Fruit fly (Drosophila melanogaster) ovary, adult (tissue): ENCODE measurements around the gene CG42258.

Experiments
- CG17801 ChIP-seq: fragments of 200-800 bp; optimal IDR thresholded peaks from 2 replicates; lab custom pipeline; 2019; ENCODE audit warnings: missing biosample characterization, mild to moderate bottlenecking, missing genetic modification characterization, moderate library complexity; ENCODE audit not compliant: partially characterized antibody

CG42258 gene

DNA sequence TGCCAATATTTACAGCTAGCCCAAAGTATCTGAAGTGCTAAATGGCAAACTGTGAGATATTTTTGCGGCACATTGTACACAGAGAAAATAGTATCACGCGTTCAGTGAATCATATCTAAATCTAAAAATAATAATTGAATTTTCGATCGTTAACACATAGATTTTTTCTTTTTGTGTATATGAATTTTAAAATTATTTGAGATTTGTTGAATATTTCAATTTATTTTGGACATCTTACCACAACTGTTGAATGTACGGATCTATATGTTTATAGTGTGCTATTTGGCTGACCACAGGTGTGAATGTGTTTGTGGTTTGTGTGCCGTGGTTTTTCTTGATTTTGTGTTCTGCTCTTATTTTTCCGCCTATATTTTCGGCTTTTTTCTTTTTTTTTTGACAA lies 6.5 kb downstream of the CG42258 start:
- peak; percentile 5 for TF ChIP-seq CG17801 (GFP tag; lab: Kevin White, UChicago)

DNA sequence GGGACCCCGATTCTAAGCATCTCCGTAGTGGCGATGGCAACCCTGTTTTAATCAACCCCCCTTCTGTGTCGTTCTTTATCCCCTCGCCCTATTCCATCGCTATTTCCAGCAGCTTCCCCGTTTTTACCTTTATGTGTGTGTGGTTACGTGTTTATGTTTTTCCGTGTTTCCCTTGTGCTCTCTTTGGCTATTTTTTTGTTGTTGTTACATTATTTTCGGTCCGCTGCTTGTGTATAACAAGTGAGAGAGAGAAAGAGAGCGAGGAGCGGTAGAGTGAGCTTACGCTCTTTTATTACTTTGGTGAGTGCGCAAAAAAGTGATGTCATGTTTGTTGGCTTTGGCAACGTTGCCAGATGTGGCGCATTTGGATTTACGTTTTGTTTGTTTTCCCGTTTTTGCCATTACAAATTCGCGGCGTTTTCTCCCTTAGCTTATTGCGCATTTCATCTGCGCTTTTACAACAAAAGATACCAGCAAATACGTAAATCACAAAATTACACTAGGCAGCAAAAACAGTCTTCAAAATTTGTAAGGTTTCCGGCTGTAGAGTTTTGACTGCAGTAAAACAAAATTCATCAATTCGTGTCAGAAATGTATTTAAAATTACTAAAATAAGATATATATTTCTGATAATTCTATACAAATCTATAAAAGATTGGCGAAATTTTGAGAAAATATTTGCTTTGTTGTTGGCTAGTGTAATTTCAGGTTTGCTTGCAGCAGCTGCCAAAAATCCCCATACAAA lies 7.0 kb downstream of the CG42258 start:
- TF ChIP-seq CG17801 (GFP tag; lab: Kevin White, UChicago) = peak; percentile 34

DNA sequence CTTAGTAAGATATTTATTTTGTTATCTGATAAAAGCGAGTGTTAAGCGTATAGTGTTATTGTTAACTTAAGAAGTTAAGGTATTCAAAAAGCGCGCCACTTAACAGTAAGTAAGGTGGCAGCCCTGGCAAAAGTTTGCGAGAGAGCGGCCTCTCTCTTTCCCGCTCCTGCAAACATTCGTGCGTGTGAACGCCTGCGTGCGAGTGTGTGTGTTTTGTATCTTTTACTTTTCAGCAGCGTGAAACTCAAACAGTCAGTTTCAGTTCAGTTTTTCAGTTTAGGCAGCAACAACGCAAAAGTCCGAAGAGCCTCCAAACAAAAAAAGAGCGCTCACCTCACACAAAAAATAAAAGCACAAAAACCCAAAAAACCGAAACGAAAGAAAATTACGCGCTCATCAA lies 8.1 kb downstream of the CG42258 start:
- no peak for TF ChIP-seq CG17801 (GFP tag; lab: Kevin White, UChicago)

DNA sequence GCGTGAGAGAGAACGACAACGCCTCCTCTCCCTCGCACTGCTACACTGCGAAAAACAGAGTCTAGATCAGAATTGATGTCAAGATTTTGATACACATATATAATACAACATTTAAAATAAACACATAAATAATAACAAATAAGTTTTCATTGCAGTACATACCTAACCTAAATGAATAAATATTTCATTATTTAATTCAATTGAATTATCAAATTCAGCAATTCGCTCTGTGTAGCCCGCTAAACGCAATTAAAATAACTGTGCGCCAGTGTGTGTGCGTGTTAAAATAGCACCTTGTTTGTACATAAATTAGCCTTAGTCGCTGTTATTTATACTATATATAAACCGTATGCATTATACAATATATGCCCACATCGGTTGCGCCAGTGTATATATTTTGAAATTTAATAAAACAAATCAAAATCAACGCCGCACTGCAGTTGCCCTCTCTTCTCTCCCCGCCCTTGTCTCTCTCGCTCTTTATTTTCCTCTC lies 9.0 kb downstream of the CG42258 start:
- peak; percentile 98 for TF ChIP-seq CG17801 (GFP tag; lab: Kevin White, UChicago)

DNA sequence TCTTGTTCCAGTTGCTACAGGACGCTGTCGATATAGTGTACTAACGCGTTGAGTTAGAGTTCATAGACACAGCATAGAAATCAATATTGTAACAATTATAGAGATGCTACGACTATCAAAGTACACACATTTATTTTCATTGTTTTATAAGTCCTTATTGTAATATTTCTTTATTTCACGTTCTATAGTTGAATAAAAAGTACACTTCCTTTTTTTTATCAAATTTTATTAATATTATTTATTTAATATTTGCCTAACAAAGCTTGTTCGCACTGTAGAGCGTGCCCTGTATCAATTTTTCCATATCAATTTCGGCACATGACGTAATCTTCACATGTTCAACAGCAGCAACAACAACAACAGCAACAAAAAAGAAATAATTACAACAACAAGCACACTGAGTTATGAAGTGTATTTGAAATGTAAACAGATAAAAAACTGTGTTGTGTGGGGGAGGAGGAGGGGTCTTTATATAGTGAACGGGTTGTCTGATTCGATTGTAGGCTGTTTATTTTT lies 10.7 kb downstream of the CG42258 start:
- TF ChIP-seq CG17801 (GFP tag; lab: Kevin White, UChicago) = peak; percentile 46

DNA sequence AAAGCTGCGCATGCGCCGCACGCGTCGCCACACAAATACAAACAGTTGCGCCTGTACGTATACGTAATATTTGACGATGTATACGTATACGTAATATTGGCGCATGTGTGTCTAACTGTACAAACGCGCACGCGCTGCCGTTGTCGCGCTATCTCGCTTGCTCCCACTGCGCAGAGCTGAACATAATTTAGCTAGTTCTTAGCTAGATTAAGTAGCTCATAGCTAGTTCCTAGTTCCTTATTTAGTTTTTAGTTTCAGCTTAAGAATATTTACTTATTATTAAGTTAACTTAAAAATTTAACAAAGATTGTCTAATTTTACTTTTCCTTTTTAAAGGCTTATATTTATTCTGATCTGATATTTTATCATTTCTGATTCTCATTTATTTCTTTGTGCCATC lies 17.0 kb downstream of the CG42258 start:
- no peak for TF ChIP-seq CG17801 (GFP tag; lab: Kevin White, UChicago)

DNA sequence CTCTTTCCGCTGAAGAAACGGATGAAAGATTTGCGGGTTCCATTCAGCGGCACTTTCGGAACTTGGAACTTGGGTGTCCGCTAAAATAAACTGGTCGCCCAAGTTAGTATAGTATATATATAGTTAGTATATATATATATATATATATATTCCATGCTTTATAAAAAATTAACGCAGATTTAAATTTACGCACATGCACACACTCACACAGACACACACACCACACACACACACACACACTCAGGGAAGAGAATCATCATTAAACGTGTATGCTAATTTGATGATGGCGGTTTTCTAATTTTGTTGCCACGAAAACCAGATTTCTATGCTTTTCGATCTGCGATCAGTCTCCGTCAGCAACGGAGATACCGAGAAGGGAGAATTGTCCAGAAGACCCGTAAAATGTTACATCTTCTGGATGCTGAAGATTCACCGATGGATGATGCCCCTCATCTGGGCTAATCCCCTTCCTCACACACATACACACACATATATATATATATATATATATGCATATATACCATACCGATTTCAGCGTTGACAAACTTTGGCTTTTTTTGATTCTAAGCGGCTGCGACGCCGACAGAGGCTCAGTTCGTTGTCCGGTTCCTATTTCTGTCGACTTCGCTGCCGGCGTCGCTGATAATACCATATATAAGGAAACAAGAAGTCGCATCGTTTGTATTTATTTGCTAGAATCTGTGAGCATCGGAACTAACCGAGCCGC lies 23.1 kb downstream of the CG42258 start, which contains the start of gene Cpr11A:
TSS of gene Cpr11A (plus strand) at position 677 of the 727 bp plus-strand sequence.
- TF ChIP-seq CG17801 (GFP tag; lab: Kevin White, UChicago) = no peak

DNA sequence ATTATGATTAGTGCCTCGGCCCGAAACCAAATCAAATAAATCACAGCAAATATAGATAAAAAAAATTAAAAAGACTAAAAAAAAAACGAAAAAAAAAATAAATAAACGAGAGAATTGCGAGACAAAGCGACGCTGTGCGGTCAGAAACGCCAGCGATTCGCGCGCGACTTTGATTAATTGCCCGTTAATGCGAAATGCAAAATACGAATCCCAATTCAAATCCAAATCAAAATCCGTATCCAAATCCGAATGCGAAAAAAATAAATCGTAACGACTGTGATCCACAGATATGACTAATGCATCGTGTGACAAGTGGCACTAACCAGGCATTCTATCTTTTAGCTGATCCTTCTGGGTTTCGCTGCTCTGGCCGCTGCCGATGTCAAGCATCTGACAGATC lies 24.2 kb downstream of the CG42258 start:
- no peak for TF ChIP-seq CG17801 (GFP tag; lab: Kevin White, UChicago)

DNA sequence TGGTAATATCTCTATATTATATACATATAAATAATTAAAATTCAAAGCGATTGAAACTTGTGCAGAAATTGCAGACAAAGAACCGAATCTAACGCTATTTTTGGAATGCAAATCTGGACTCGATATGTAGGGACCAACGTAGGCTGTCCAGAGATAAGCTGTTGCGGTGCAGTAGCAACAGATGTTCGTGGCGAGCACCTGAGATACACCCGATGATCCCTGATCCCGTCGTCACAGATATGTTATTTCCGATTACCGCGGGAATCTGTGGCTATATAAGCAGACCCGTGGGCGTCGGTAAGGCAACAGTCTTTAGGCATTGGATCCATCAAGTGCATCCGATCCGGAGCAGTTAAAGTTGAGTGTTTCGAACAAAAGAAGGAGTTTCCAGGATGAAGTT lies 26.7 kb downstream of the CG42258 start, which contains the start of gene Lsp1alpha:
TSS of gene Lsp1alpha (plus strand) at position 301 of the 400 bp plus-strand sequence.
- no peak for TF ChIP-seq CG17801 (GFP tag; lab: Kevin White, UChicago)

DNA sequence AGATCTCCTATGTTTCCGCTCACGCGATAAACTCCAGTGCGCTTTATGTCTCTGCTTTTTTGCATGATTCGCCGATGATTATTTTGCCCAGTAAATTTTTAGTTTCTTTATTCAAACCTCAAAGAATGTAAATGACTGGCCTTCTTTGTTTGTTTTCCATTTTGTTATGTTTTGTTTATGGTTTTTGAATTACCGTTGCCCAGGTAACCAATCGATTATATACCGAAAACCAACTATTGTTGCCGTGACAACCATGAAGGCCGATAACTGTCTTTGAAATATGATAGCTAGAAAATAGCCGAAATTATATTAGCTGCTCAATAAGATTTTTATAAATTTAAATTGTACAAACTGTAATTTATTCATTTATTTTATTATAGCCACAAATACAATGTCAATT lies 33.2 kb downstream of the CG42258 start, which contains the start of gene Mks1:
TSS of gene Mks1 (minus strand) at position 101 of the 400 bp plus-strand sequence.
- TF ChIP-seq CG17801 (GFP tag; lab: Kevin White, UChicago) = no peak

DNA sequence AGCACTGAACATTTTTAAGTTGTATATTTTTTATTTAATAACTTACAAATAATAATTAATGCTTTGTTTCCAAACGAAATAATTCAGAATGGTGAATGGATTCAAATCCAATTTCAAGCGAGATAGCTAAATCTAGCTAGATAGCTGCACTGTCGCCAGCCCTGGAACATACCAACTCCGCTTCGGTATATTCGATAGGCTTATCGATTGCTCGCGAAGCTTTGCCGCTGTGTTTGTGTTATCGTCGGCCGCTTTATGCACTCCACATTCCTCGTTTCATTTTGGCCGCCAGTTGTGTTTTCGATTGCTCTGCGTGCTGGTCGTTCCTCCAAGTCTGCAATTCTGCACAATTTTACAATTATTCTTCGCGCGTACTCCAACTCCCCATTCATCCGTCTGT lies 33.6 kb downstream of the CG42258 start, which contains the start of gene mdu:
TSS of gene mdu (plus strand) at position 259 of the 400 bp plus-strand sequence.
- TF ChIP-seq CG17801 (GFP tag; lab: Kevin White, UChicago) = no peak

DNA sequence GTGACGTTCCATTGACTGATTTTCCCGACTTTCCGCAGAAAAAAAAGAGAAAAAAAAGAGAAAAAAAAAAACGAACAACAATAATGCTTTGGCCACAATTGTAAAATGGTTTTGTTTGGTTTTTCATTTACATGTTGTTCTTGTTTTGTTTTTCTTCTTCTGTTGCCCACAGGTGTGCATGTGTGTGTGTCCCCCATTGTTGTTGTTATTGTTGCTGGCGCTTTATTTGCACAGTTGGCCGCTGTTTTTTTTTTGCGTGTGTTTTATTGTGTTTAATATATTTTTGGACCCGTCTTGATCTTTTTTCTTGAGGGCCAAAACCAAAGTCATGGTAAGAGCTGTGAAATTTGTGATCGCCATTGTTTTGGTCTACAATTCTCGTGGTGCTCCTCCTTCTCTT lies 34.8 kb downstream of the CG42258 start:
- TF ChIP-seq CG17801 (GFP tag; lab: Kevin White, UChicago) = peak; percentile 77

DNA sequence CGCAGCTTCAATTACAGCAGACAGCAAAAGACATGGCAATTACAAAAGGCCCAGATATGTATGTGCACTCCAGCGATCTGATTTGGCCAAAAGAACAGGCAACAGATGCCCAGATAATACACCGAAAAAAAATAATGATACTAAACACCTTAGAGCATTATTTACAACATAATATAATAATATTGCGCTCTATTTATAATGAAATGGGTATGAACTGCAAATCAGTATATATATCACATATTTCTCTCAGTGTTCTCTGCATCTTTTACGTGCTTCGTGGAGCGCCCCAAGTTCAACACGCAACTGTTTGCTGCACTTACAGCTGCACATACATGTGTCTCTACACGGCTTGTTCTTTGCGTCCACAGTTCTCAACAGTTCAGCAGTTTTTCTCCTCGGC lies 44.3 kb downstream of the CG42258 start:
- no peak for TF ChIP-seq CG17801 (GFP tag; lab: Kevin White, UChicago)

DNA sequence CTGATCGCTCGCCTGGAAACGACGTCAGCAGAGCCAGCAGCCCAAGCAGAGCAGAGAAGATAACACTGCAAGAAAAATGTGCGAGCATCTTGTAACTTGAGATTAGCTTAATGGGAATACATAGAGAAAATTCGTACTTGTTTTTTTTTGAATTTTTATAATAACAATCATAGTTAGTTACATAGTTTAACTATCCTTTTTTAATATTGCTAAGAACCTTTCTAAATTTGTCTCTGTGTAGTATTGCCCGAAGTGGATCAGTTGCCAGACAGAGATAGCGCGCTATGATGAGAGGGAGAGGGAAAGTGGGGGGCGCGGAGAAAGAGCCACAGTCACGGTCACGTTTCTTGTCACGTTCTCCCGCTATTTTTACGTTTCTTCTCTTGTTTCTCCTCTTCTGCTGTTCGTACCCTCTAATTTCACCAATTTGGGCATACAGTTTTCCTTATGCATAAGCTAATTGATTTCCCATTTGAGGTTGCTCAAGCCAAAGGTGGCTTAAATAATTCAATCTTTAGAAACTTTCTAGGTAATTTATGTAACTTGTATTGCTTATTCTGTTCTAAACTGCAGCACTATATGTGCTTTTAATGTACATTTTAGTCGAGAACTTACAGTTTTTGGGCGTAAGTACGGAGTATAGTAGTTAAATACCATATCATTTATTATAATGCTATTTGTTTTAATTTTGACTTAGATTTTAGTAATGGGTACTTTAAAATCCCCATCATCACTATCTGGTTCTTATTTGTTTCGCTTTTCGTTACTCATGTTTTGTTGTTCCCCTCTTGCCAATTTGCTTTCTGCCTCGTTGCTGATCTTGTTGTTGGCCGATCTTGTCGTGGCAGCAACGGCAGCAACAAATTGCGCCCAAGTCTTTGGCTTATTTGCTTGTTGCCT lies 47.7 kb downstream of the CG42258 start:
- TF ChIP-seq CG17801 (GFP tag; lab: Kevin White, UChicago) = peak; percentile 79
